Worm (Caenorhabditis elegans) whole organism, L2 larva: ENCODE data around the gene epg-4.

Experiments
- Y55F3AM.14 ChIP-seq: fragments of 200-800 bp; sonication (Bioruptor generic); optimal IDR thresholded peaks from 2 replicates; lab custom pipeline; 2018; ENCODE audit warnings: mild to moderate bottlenecking, missing genetic modification characterization, missing compliant biosample characterization
- ama-1 ChIP-seq: fragments of 150-350 bp; optimal IDR thresholded peaks from 2 replicates; lab custom pipeline; 2018; ENCODE audit warnings: inconsistent platforms
- ceh-82 ChIP-seq: fragments of 150-350 bp; optimal IDR thresholded peaks from 2 replicates; lab custom pipeline; 2014; ENCODE audit warnings: missing biosample characterization, missing genetic modification characterization
- crh-2 ChIP-seq: sonication (generic microtip); optimal IDR thresholded peaks from 2 replicates; lab custom pipeline; 2017; ENCODE audit warnings: missing biosample characterization, missing genetic modification characterization
- fos-1 ChIP-seq: fragments of 150-350 bp; optimal IDR thresholded peaks from 2 replicates; lab custom pipeline; 2014; ENCODE audit warnings: missing biosample characterization, missing genetic modification characterization
- gmeb-1 ChIP-seq: fragments of 150-350 bp; optimal IDR thresholded peaks from 2 replicates; lab custom pipeline; 2014; ENCODE audit warnings: missing biosample characterization, missing genetic modification characterization
- lsy-2 ChIP-seq, 2 experiments: fragments of 150-350 bp in 1 of 2; sonication (generic microtip) in 1 of 2; optimal IDR thresholded peaks; 2 replicates each; lab custom pipeline; 2014 to 2017; ENCODE audit warnings: missing biosample characterization in 2 of 2, missing genetic modification characterization in 2 of 2
- nhr-129 ChIP-seq: fragments of 150-350 bp; optimal IDR thresholded peaks from 2 replicates; lab custom pipeline; 2014; ENCODE audit warnings: missing biosample characterization, missing genetic modification characterization
- nhr-6 ChIP-seq: fragments of 150-350 bp; optimal IDR thresholded peaks from 2 replicates; lab custom pipeline; 2014; ENCODE audit warnings: missing biosample characterization, missing genetic modification characterization
- skn-1 ChIP-seq: sonication (generic microtip); optimal IDR thresholded peaks from 2 replicates; lab custom pipeline; 2017; ENCODE audit warnings: missing biosample characterization, missing genetic modification characterization
- sma-3 ChIP-seq: sonication (generic microtip); optimal IDR thresholded peaks from 2 replicates; lab custom pipeline; 2016; ENCODE audit warnings: missing genetic modification reagents, missing genetic modification characterization, missing compliant biosample characterization
- sma-9 ChIP-seq, 2 experiments: fragments of 150-350 bp in 1 of 2; sonication (generic microtip) in 1 of 2; optimal IDR thresholded peaks; 2 replicates each; lab custom pipeline; 2014 to 2016; ENCODE audit warnings: missing genetic modification characterization in 2 of 2, mild to moderate bottlenecking in 1 of 2, missing biosample characterization in 1 of 2, missing compliant biosample characterization in 1 of 2, missing genetic modification reagents in 1 of 2, moderate library complexity in 1 of 2
- unc-55 ChIP-seq: fragments of 150-350 bp; sonication (generic microtip); optimal IDR thresholded peaks from 3 replicates; lab custom pipeline; 2014; ENCODE audit warnings: missing biosample characterization, missing genetic modification reagents, missing genetic modification characterization
- zag-1 ChIP-seq: fragments of 150-350 bp; optimal IDR thresholded peaks from 2 replicates; lab custom pipeline; 2014; ENCODE audit warnings: missing biosample characterization, missing genetic modification characterization
- ztf-11 ChIP-seq: sonication (generic microtip); optimal IDR thresholded peaks from 2 replicates; lab custom pipeline; 2017; ENCODE audit warnings: missing biosample characterization, missing genetic modification characterization

epg-4 gene

ce11 chrIII:7230841-7231240 lies 48.9 kb downstream of the epg-4 start, which contains the start of gene R151.10:
R151.10 (minus strand) TSS chrIII:7230941.
- TF ChIP-seq fos-1 (tag; lab: Kevin White, UChicago) (no peak), Y55F3AM.14 (GFP tag; lab: Kevin White, UChicago) (no peak), sma-9 (GFP tag; optimal IDR thresholded peaks at IDR 0.05; lab: Kevin White, UChicago) (no peak), sma-9 (tag; optimal IDR thresholded peaks at IDR 0.05; lab: Kevin White, UChicago) (no peak), nhr-6 (tag; lab: Kevin White, UChicago) (no peak), crh-2 (tag; lab: Kevin White, UChicago) (no peak)

ce11 chrIII:7232782-7233181 lies 50.8 kb downstream of the epg-4 start, which contains the start of gene adr-2:
adr-2 (minus strand) TSS chrIII:7232882.
- no peak for TF ChIP-seq fos-1 (tag; lab: Kevin White, UChicago)
- no peak for TF ChIP-seq sma-3 (GFP tag; lab: Kevin White, UChicago)
- no peak for TF ChIP-seq zag-1 (tag; lab: Kevin White, UChicago)
- no peak for TF ChIP-seq skn-1 (tag; lab: Kevin White, UChicago)
- no peak for TF ChIP-seq unc-55 (GFP tag; lab: Kevin White, UChicago)
- no peak for TF ChIP-seq ceh-82 (tag; lab: Kevin White, UChicago)
- TF ChIP-seq gmeb-1, result no peak
- no peak for TF ChIP-seq ztf-11 (tag; lab: Kevin White, UChicago)
- TF ChIP-seq ama-1 (lab: Kevin White, UChicago), result no peak
- TF ChIP-seq lsy-2 (tag; optimal IDR thresholded peaks at IDR 0.05; lab: Kevin White, UChicago), result no peak
- TF ChIP-seq nhr-129, result no peak
- no peak for TF ChIP-seq sma-9 (GFP tag; optimal IDR thresholded peaks at IDR 0.05; lab: Kevin White, UChicago)
- TF ChIP-seq sma-9 (tag; optimal IDR thresholded peaks at IDR 0.05; lab: Kevin White, UChicago), result no peak
